Worm (Caenorhabditis elegans): ENCODE results near the gene egl-26.
A peak's percentile ranks its signal among the peaks of the same experiment; 100 is the strongest.
"Not testable (repeated sequence)": the region's sequence is repeated elsewhere in the genome, so short reads cannot be mapped to it uniquely, and the experiment has no call there.

egl-26 gene

ce11 chrII:91419-91818 is 22.0 kb downstream of the egl-26 start, which contains the start of gene mcat-1:
mcat-1 (minus strand) TSS chrII:91519.
- no peak for TF ChIP-seq pag-3 (tag; optimal IDR thresholded peaks at IDR 0.05; ENCODE audit: borderline replicate concordance)
- TF ChIP-seq syd-9 (tag; optimal IDR thresholded peaks at IDR 0.05) = no peak
- no peak for TF ChIP-seq C08G9.2 (tag; optimal IDR thresholded peaks at IDR 0.05)
- no peak for TF ChIP-seq unc-42 (tag; optimal IDR thresholded peaks at IDR 0.05)
- TF ChIP-seq unc-3 (GFP tag; conservative IDR thresholded peaks at IDR 0.05) = no peak
- no peak for TF ChIP-seq unc-3 (tag; optimal IDR thresholded peaks at IDR 0.05)
- no peak for TF ChIP-seq gmeb-2 (tag; optimal IDR thresholded peaks at IDR 0.05)
- TF ChIP-seq pat-9 (tag; optimal IDR thresholded peaks at IDR 0.05) = no peak
- no peak for TF ChIP-seq che-1 (tag; optimal IDR thresholded peaks at IDR 0.05)
- TF ChIP-seq sdc-2 (tag; optimal IDR thresholded peaks at IDR 0.05) = no peak
- no peak for TF ChIP-seq dmd-4 (tag; optimal IDR thresholded peaks at IDR 0.05; ENCODE audit: borderline replicate concordance)
- no peak for TF ChIP-seq ahr-1 (tag; optimal IDR thresholded peaks at IDR 0.05)
- no peak for TF ChIP-seq pros-1 (tag; optimal IDR thresholded peaks at IDR 0.05)
- TF ChIP-seq ceh-2 (tag; optimal IDR thresholded peaks at IDR 0.05) = no peak
- no peak for TF ChIP-seq ztf-16 (tag; optimal IDR thresholded peaks at IDR 0.05)
- TF ChIP-seq elt-2 (tag; optimal IDR thresholded peaks at IDR 0.05) = no peak
- TF ChIP-seq ceh-34 (tag; optimal IDR thresholded peaks at IDR 0.05) = no peak
- TF ChIP-seq pqm-1 (tag; optimal IDR thresholded peaks at IDR 0.05) = no peak
- no peak for TF ChIP-seq ceh-19 (GFP tag; optimal IDR thresholded peaks at IDR 0.05)
- no peak for TF ChIP-seq fkh-6 (tag; optimal IDR thresholded peaks at IDR 0.05)

ce11 chrII:95177-95576 is 25.7 kb downstream of the egl-26 start, which contains the start of gene C50D2.7:
C50D2.7 (minus strand) TSS chrII:95277.
- TF ChIP-seq pha-4 (tag; optimal IDR thresholded peaks at IDR 0.05) (no peak), odd-2 (tag; optimal IDR thresholded peaks at IDR 0.05) (no peak), madf-2 (tag; optimal IDR thresholded peaks at IDR 0.05) (no peak), ceh-18 (tag; optimal IDR thresholded peaks at IDR 0.05) (no peak), sox-4 (tag; optimal IDR thresholded peaks at IDR 0.05) (no peak), gmeb-2 (tag; optimal IDR thresholded peaks at IDR 0.05) (no peak), ceh-9 (tag; optimal IDR thresholded peaks at IDR 0.05) (no peak), ceh-24 (tag; optimal IDR thresholded peaks at IDR 0.05) (no peak), unc-55 (GFP tag; optimal IDR thresholded peaks at IDR 0.05) (no peak), dve-1 (tag; optimal IDR thresholded peaks at IDR 0.05) (no peak)

ce11 chrII:97992-98763 is 28.7 kb downstream of the egl-26 start, which contains the start of the genes luc-7L3 and sftb-6:
luc-7L3 (minus strand) TSS chrII:98027.
sftb-6 (plus strand) TSS chrII:98404.
- TF ChIP-seq unc-42 (tag; optimal IDR thresholded peaks at IDR 0.05) (peak; percentile 30), unc-55 (GFP tag; optimal IDR thresholded peaks at IDR 0.05) (peak; percentile 12), elt-2 (tag; optimal IDR thresholded peaks at IDR 0.05) (peak; percentile 43), pag-3 (tag; optimal IDR thresholded peaks at IDR 0.05; ENCODE audit: borderline replicate concordance) (no peak), unc-3 (GFP tag; conservative IDR thresholded peaks at IDR 0.05) (no peak), unc-3 (tag; optimal IDR thresholded peaks at IDR 0.05) (peak; percentile 76), pax-1 (tag; optimal IDR thresholded peaks at IDR 0.05) (peak; percentile 14), madf-2 (tag; optimal IDR thresholded peaks at IDR 0.05) (no peak)

- not testable (repeated sequence) for TF ChIP-seq ets-4, syd-9, hlh-6 (tag; optimal IDR thresholded peaks at IDR 0.05)
Measured at ce11 chrII:98894-99293, 29.4 kb downstream of the egl-26 start, which contains the start of gene C50D2.10. C50D2.10 (plus strand) TSS chrII:99138.

ce11 chrII:101176-101575 is 31.7 kb downstream of the egl-26 start:
- TF ChIP-seq ama-1 (optimal IDR thresholded peaks at IDR 0.05) (no peak), unc-86 (tag; optimal IDR thresholded peaks at IDR 0.05) (no peak), sox-2 (GFP tag; IDR thresholded peaks at IDR 0.05) (no peak), elt-2 (tag; optimal IDR thresholded peaks at IDR 0.05) (no peak), che-1 (tag; optimal IDR thresholded peaks at IDR 0.05) (no peak), eyg-1 (tag; optimal IDR thresholded peaks at IDR 0.05) (no peak), tbx-7 (tag; optimal IDR thresholded peaks at IDR 0.05) (no peak), ceh-14 (tag; optimal IDR thresholded peaks at IDR 0.05) (no peak), ceh-2 (tag; optimal IDR thresholded peaks at IDR 0.05) (no peak), ceh-45 (GFP tag; IDR thresholded peaks at IDR 0.05) (no peak), ztf-16 (tag; optimal IDR thresholded peaks at IDR 0.05) (no peak), Y22D7AL.16 (tag; optimal IDR thresholded peaks at IDR 0.05) (no peak), hlh-30 (tag; optimal IDR thresholded peaks at IDR 0.05; ENCODE audit: insufficient read depth) (no peak), fkh-6 (tag; optimal IDR thresholded peaks at IDR 0.05) (no peak), ceh-22 (tag; optimal IDR thresholded peaks at IDR 0.05) (no peak)

Data from whole organism, late embryonic.